Fruit fly (Drosophila melanogaster): ENCODE data around the gene hoip.

The hoip gene

dm6 chr2L:9670909-9671422 is 28.6 kb upstream of the hoip start:
- TF ChIP-seq bbx (GFP tag; IDR thresholded peaks at IDR 0.05; ENCODE audit: partially characterized antibody) (no peak), CG31388 (GFP tag; optimal IDR thresholded peaks at IDR 0.05) (no peak), sr (GFP tag; IDR thresholded peaks at IDR 0.05) (peak; percentile 22; the same call in 1 of the 3 replicates), CG8290 (GFP tag; optimal IDR thresholded peaks at IDR 0.05) (no peak), CG8290 (tag; optimal IDR thresholded peaks at IDR 0.05) (peak in 1 of 2 experiments; percentile 31), CG2678 (tag; optimal IDR thresholded peaks at IDR 0.05) (peak; percentile 28), bowl (GFP tag; IDR thresholded peaks at IDR 0.05) (no peak), CG3847 (GFP tag; IDR thresholded peaks at IDR 0.05) (no peak), Asciz (GFP tag; optimal IDR thresholded peaks at IDR 0.05) (peak; percentile 33), CG8944 (GFP tag; optimal IDR thresholded peaks at IDR 0.05) (no peak), sug (tag; optimal IDR thresholded peaks at IDR 0.05) (peak; percentile 55), hbn (GFP tag; IDR thresholded peaks at IDR 0.05; ENCODE audit: partially characterized antibody) (no peak), CG7987 (GFP tag; optimal IDR thresholded peaks at IDR 0.05) (peak; percentile 76), CG32772 (GFP tag; IDR thresholded peaks at IDR 0.05) (no peak), Fer3 (tag; optimal IDR thresholded peaks at IDR 0.05) (peak; percentile 0), BtbVII (GFP tag; optimal IDR thresholded peaks at IDR 0.05) (peak; percentile 16), Rfx (GFP tag; IDR thresholded peaks at IDR 0.05) (peak; percentile 36; the same call in 1 of the 2 replicates), cwo (GFP tag; optimal IDR thresholded peaks at IDR 0.05) (peak; percentile 18), CG9817 (tag; optimal IDR thresholded peaks at IDR 0.05) (no peak), caup (GFP tag; optimal IDR thresholded peaks at IDR 0.05; ENCODE audit: severe bottlenecking) (peak; percentile 4), MBD-R2 (GFP tag; IDR thresholded peaks at IDR 0.05) (peak; percentile 16; the same call in 1 of the 2 replicates), CG3281 (GFP tag; optimal IDR thresholded peaks at IDR 0.05) (peak; percentile 23), lab (GFP tag; optimal IDR thresholded peaks at IDR 0.05) (peak; percentile 44), CG12236 (GFP tag; optimal IDR thresholded peaks at IDR 0.05) (no peak), exex (tag; optimal IDR thresholded peaks at IDR 0.05) (peak; percentile 37), Meics (GFP tag; optimal IDR thresholded peaks at IDR 0.05) (peak; percentile 3), abd-A (tag; optimal IDR thresholded peaks at IDR 0.05) (peak; percentile 44), dysf (GFP tag; IDR thresholded peaks at IDR 0.05) (0 out of 3 replicates have a peak, but pooled peaks have one; percentile 21), psq (GFP tag; optimal IDR thresholded peaks at IDR 0.05) (no peak), Med (GFP tag) (peak; percentile 65), zfh1 (GFP tag; IDR thresholded peaks at IDR 0.05) (0 out of 3 replicates have a peak, but pooled peaks have one; percentile 19), CG10543 (GFP tag; optimal IDR thresholded peaks at IDR 0.05) (peak; percentile 14), Nf-YC (tag; optimal IDR thresholded peaks at IDR 0.05) (peak; percentile 9), crol (GFP tag; IDR thresholded peaks at IDR 0.05) (0 out of 2 replicates have a peak, but pooled peaks have one; percentile 37), z (GFP tag; IDR thresholded peaks at IDR 0.05) (0 out of 3 replicates have a peak, but pooled peaks have one; percentile 44), vvl (GFP tag; IDR thresholded peaks at IDR 0.05) (0 out of 2 replicates have a peak, but pooled peaks have one; percentile 39), CG11456 (GFP tag; IDR thresholded peaks at IDR 0.05) (0 out of 3 replicates have a peak, but pooled peaks have one; percentile 9), Pdp1 (GFP tag; optimal IDR thresholded peaks at IDR 0.05) (peak in 1 of 2 experiments; percentile 75), CG13287 (GFP tag; IDR thresholded peaks at IDR 0.05; ENCODE audit: partially characterized antibody) (no peak), CG15514 (GFP tag; optimal IDR thresholded peaks at IDR 0.05) (peak; percentile 11), CG12769 (tag; optimal IDR thresholded peaks at IDR 0.05) (peak; percentile 53), mirr (GFP tag; optimal IDR thresholded peaks at IDR 0.05) (peak; percentile 41), CG18599 (GFP tag; optimal IDR thresholded peaks at IDR 0.05) (peak; percentile 20), sd (tag; optimal IDR thresholded peaks at IDR 0.05) (peak; percentile 73)

Data from whole organism, embryonic.